Fruit fly (Drosophila melanogaster) whole organism, embryonic: ENCODE results near the gene CG1986.

ENCODE experiments used
- CG12071 ChIP-seq: fragments of 200-800 bp; sonication (Bioruptor generic); optimal IDR thresholded peaks from 3 replicates; lab custom pipeline; 2018; ENCODE audit warnings: missing biosample characterization, mild to moderate bottlenecking, missing genetic modification characterization
- CG12104 ChIP-seq: fragments of 200-800 bp; sonication (Bioruptor generic); optimal IDR thresholded peaks from 3 replicates; lab custom pipeline; 2016; ENCODE audit warnings: missing biosample characterization, missing genetic modification characterization
- CG13296 ChIP-seq: fragments of 200-800 bp; sonication (Bioruptor generic); optimal IDR thresholded peaks from 3 replicates; lab custom pipeline; 2018; ENCODE audit warnings: missing biosample characterization, mild to moderate bottlenecking, missing genetic modification characterization
- CG16813 ChIP-seq: fragments of 200-800 bp; sonication (Bioruptor generic); IDR thresholded peaks from 3 replicates; pipeline ENCODE4 v1.3.6; 2022; ENCODE audit warnings: missing biosample characterization, missing genetic modification characterization; ENCODE audit not compliant: partially characterized antibody
- CG16815 ChIP-seq: fragments of 200-800 bp; sonication (Bioruptor generic); optimal IDR thresholded peaks from 3 replicates; lab custom pipeline; 2017; ENCODE audit warnings: missing biosample characterization, mild to moderate bottlenecking, missing genetic modification characterization
- CG18599 ChIP-seq: fragments of 200-800 bp; sonication (Bioruptor generic); optimal IDR thresholded peaks from 3 replicates; lab custom pipeline; 2017; ENCODE audit warnings: missing biosample characterization, missing genetic modification characterization, mild to moderate bottlenecking, moderate library complexity, missing genetic modification reagents
- CG18764 ChIP-seq: fragments of 200-800 bp; sonication (Bioruptor generic); optimal IDR thresholded peaks from 3 replicates; lab custom pipeline; 2016; ENCODE audit warnings: missing biosample characterization, missing genetic modification characterization
- CG2116 ChIP-seq: fragments of 200-800 bp; sonication (Bioruptor generic); optimal IDR thresholded peaks from 3 replicates; lab custom pipeline; 2018; ENCODE audit warnings: missing biosample characterization, mild to moderate bottlenecking, missing genetic modification characterization
- CG2875 ChIP-seq: fragments of 200-800 bp; sonication (Bioruptor generic); optimal IDR thresholded peaks from 2 replicates; lab custom pipeline; 2017; ENCODE audit warnings: missing biosample characterization, mild to moderate bottlenecking, missing genetic modification characterization, missing genetic modification reagents
- CG31365 ChIP-seq: fragments of 200-800 bp; sonication (Bioruptor generic); optimal IDR thresholded peaks from 2 replicates; lab custom pipeline; 2018; ENCODE audit warnings: missing biosample characterization, mild to moderate bottlenecking, missing genetic modification characterization
- CG31388 ChIP-seq: fragments of 200-800 bp; sonication (Bioruptor generic); optimal IDR thresholded peaks from 2 replicates; lab custom pipeline; 2016; ENCODE audit warnings: missing biosample characterization, missing genetic modification characterization
- CG32772 ChIP-seq: fragments of 200-800 bp; sonication (Bioruptor generic); IDR thresholded peaks from 2 replicates; pipeline ENCODE4 v1.3.6; 2022; ENCODE audit warnings: missing biosample characterization, missing genetic modification characterization
- CG3281 ChIP-seq: fragments of 200-800 bp; sonication (Bioruptor generic); optimal IDR thresholded peaks from 3 replicates; lab custom pipeline; 2017; ENCODE audit warnings: missing biosample characterization, mild to moderate bottlenecking, missing genetic modification characterization
- CG3847 ChIP-seq: fragments of 200-800 bp; sonication (Bioruptor generic); IDR thresholded peaks from 2 replicates; pipeline ENCODE4 v1.3.6; 2022; ENCODE audit warnings: missing biosample characterization, missing genetic modification characterization
- CG7745 ChIP-seq: fragments of 200-800 bp; sonication (Bioruptor generic); optimal IDR thresholded peaks from 2 replicates; lab custom pipeline; 2018; ENCODE audit warnings: missing biosample characterization, mild to moderate bottlenecking, missing genetic modification characterization, moderate library complexity
- CG7786 ChIP-seq: fragments of 200-800 bp; sonication (Bioruptor generic); optimal IDR thresholded peaks from 2 replicates; lab custom pipeline; 2016; ENCODE audit warnings: missing biosample characterization, missing genetic modification characterization
- CG9817 ChIP-seq: fragments of 200-800 bp; sonication (Bioruptor generic); optimal IDR thresholded peaks from 2 replicates; lab custom pipeline; 2018; ENCODE audit warnings: missing biosample characterization, mild to moderate bottlenecking, missing genetic modification characterization, moderate library complexity
- CkIIα-i1 ChIP-seq: fragments of 200-800 bp; sonication (Bioruptor generic); IDR thresholded peaks from 2 replicates; pipeline ENCODE4 v1.3.6; 2022; ENCODE audit warnings: missing biosample characterization, missing genetic modification characterization
- Dek ChIP-seq: fragments of 200-800 bp; sonication (Bioruptor generic); optimal IDR thresholded peaks from 3 replicates; lab custom pipeline; 2019; ENCODE audit warnings: missing biosample characterization, mild to moderate bottlenecking, missing genetic modification characterization, moderate library complexity
- Dfd ChIP-seq, 2 experiments: fragments of >200 bp; optimal IDR thresholded peaks; 2 replicates each; lab custom pipeline; 2017; ENCODE audit warnings: missing biosample characterization in 2 of 2, missing genetic modification characterization in 2 of 2
- Drgx ChIP-seq: fragments of 200-800 bp; sonication (Bioruptor generic); IDR thresholded peaks from 2 replicates; pipeline ENCODE4 v1.3.6; 2022; ENCODE audit warnings: missing biosample characterization, missing genetic modification characterization
- E2f2 ChIP-seq: fragments of 200-800 bp; sonication (Bioruptor generic); IDR thresholded peaks from 2 replicates; pipeline ENCODE4 v1.3.6; 2022; ENCODE audit warnings: missing biosample characterization, missing genetic modification characterization
- Ets65A ChIP-seq: fragments of 200-800 bp; sonication (Bioruptor generic); peaks from one replicate; lab custom pipeline; 2016; ENCODE audit warnings: missing biosample characterization, missing genetic modification characterization
- GATAe ChIP-seq: fragments of 200-800 bp; sonication (Bioruptor generic); conservative IDR thresholded peaks from 2 replicates; pipeline ENCODE4 v1.3.6; 2022; ENCODE audit warnings: missing biosample characterization, missing genetic modification characterization
- Gsc ChIP-seq: fragments of 200-800 bp; sonication (Bioruptor generic); IDR thresholded peaks from 2 replicates; pipeline ENCODE4 v1.3.6; 2022; ENCODE audit warnings: missing biosample characterization, missing genetic modification characterization
- HLH54F ChIP-seq: fragments of 200-800 bp; sonication (Bioruptor generic); optimal IDR thresholded peaks from 3 replicates; lab custom pipeline; 2016; ENCODE audit warnings: missing biosample characterization, missing genetic modification characterization
- Jarid2 ChIP-seq: fragments of 200-800 bp; sonication (Bioruptor generic); optimal IDR thresholded peaks from 3 replicates; lab custom pipeline; 2017; ENCODE audit warnings: mild to moderate bottlenecking, missing biosample characterization, missing genetic modification reagents, missing genetic modification characterization
- MBD-R2 ChIP-seq: fragments of 200-800 bp; sonication (Bioruptor generic); IDR thresholded peaks from 2 replicates; pipeline ENCODE4 v1.3.6; 2022; ENCODE audit warnings: missing biosample characterization, missing genetic modification characterization
- Mrtf ChIP-seq: fragments of 200-800 bp; sonication (Bioruptor generic); IDR thresholded peaks from 3 replicates; pipeline ENCODE4 v1.3.6; 2022; ENCODE audit warnings: missing biosample characterization, missing genetic modification characterization
- Scr ChIP-seq: fragments of 200-800 bp; sonication (Bioruptor generic); IDR thresholded peaks from 2 replicates; pipeline ENCODE4 v1.3.6; 2022; ENCODE audit warnings: missing biosample characterization, missing genetic modification characterization; ENCODE audit not compliant: partially characterized antibody
- Sry-β ChIP-seq: fragments of 200-800 bp; sonication (Bioruptor generic); optimal IDR thresholded peaks from 2 replicates; lab custom pipeline; 2018; ENCODE audit warnings: missing biosample characterization, mild to moderate bottlenecking, missing genetic modification characterization, moderate library complexity
- Ssrp ChIP-seq: fragments of 200-800 bp; sonication (Bioruptor generic); optimal IDR thresholded peaks from 2 replicates; lab custom pipeline; 2018; ENCODE audit warnings: missing biosample characterization, mild to moderate bottlenecking, missing genetic modification characterization, moderate library complexity
- al ChIP-seq: fragments of 200-800 bp; sonication (Bioruptor generic); IDR thresholded peaks from 2 replicates; pipeline ENCODE4 v1.3.6; 2022; ENCODE audit warnings: missing biosample characterization, missing genetic modification characterization
- bab2 ChIP-seq: fragments of 200-800 bp; sonication (Bioruptor generic); optimal IDR thresholded peaks from 2 replicates; lab custom pipeline; 2016; ENCODE audit warnings: missing biosample characterization, missing genetic modification characterization
- bowl ChIP-seq: fragments of 200-800 bp; sonication (Bioruptor generic); IDR thresholded peaks from 2 replicates; pipeline ENCODE4 v1.3.6; 2022; ENCODE audit warnings: missing biosample characterization, missing genetic modification characterization
- chm ChIP-seq: fragments of 200-800 bp; sonication (Bioruptor generic); IDR thresholded peaks from 2 replicates; pipeline ENCODE4 v1.3.6; 2022; ENCODE audit warnings: missing biosample characterization, missing genetic modification characterization
- dmrt11E ChIP-seq: fragments of 200-800 bp; sonication (Bioruptor generic); optimal IDR thresholded peaks from 3 replicates; lab custom pipeline; 2018; ENCODE audit warnings: missing biosample characterization, mild to moderate bottlenecking, missing genetic modification characterization, moderate library complexity
- ems ChIP-seq: fragments of 200-800 bp; sonication (Bioruptor generic); optimal IDR thresholded peaks from 3 replicates; lab custom pipeline; 2016; ENCODE audit warnings: missing biosample characterization, missing genetic modification characterization
- en ChIP-seq: fragments of 200-800 bp; sonication (Bioruptor generic); optimal IDR thresholded peaks from 2 replicates; lab custom pipeline; 2016; ENCODE audit warnings: missing biosample characterization, missing genetic modification characterization
- gcm2 ChIP-seq: fragments of 200-800 bp; sonication (Bioruptor generic); optimal IDR thresholded peaks from 2 replicates; lab custom pipeline; 2016; ENCODE audit warnings: missing biosample characterization, missing genetic modification characterization
- gfzf ChIP-seq: fragments of 200-800 bp; sonication (Bioruptor generic); optimal IDR thresholded peaks from 2 replicates; lab custom pipeline; 2016; ENCODE audit warnings: missing biosample characterization, mild to moderate bottlenecking, missing genetic modification characterization, moderate library complexity
- gro ChIP-seq: fragments of 200-800 bp; sonication (Bioruptor generic); optimal IDR thresholded peaks from 2 replicates; lab custom pipeline; 2016; ENCODE audit warnings: missing biosample characterization, missing genetic modification characterization
- p53 ChIP-seq: fragments of 200-800 bp; sonication (Bioruptor generic); optimal IDR thresholded peaks from 2 replicates; lab custom pipeline; 2016; ENCODE audit warnings: missing biosample characterization, missing genetic modification characterization
- run ChIP-seq: fragments of 200-800 bp; sonication (Bioruptor generic); optimal IDR thresholded peaks from 3 replicates; lab custom pipeline; 2018; ENCODE audit warnings: missing biosample characterization, mild to moderate bottlenecking, missing genetic modification characterization
- sd ChIP-seq: fragments of 200-800 bp; sonication (Bioruptor generic); optimal IDR thresholded peaks from 3 replicates; lab custom pipeline; 2018; ENCODE audit warnings: missing biosample characterization, mild to moderate bottlenecking, missing genetic modification characterization, moderate library complexity
- sima ChIP-seq: fragments of 200-800 bp; sonication (Bioruptor generic); optimal IDR thresholded peaks from 2 replicates; lab custom pipeline; 2016; ENCODE audit warnings: missing biosample characterization, missing genetic modification characterization
- slp2 ChIP-seq: fragments of 200-800 bp; sonication (Bioruptor generic); optimal IDR thresholded peaks from 2 replicates; lab custom pipeline; 2016; ENCODE audit warnings: missing biosample characterization, missing genetic modification characterization
- trem ChIP-seq: fragments of 200-800 bp; optimal IDR thresholded peaks from 3 replicates; lab custom pipeline; 2019; ENCODE audit warnings: missing biosample characterization, mild to moderate bottlenecking, missing genetic modification characterization, moderate library complexity
- vnd ChIP-seq: fragments of 200-800 bp; sonication (Bioruptor generic); IDR thresholded peaks from 3 replicates; pipeline ENCODE4 v1.3.6; 2022; ENCODE audit warnings: missing biosample characterization, missing genetic modification characterization; ENCODE audit not compliant: partially characterized antibody

The CG1986 gene

DNA sequence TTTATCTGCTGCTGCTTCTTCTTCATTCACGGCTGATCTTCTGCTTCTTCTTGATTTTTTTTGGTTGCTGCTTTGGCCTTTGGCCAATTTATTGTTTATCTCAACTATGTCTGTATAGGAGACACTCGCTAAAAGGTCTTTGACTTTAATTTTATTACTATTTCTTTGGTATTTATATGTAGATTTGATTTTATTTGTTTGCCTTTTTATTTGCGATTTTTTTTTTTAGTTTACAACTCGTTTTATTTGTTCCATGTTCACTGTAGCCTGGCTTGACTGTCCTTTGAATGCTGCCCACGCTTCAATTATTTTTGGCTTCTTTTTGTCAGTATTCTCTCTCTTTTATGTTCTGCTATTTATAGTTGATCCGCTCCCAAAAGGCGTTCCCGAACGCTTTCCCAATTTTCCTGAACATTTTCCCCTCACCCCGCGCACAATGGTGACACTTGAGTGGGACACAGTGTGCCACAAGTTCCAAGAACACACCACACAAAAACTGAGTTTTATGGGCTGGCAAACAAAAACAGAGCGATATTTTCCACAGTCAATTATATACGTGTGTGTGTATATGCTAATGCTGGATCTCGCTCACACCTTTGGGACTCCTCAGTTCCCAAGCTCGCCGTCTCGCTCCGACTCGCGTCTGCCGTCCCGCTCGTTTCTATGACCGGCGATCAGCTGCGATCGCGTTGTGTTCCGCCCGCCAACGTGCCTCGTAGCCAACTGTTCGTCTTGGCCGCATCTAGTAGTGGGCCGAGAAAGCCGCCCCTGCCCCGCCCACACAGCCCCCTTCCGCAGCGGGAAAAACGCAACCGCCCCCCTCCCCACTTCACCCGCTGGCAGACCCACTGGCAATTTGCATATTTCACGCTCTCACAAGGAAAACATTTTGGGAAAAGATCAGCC lies 34.7 kb downstream of the CG1986 start, which contains the start of gene CG15247 (continued):
- peak; percentile 43 for TF ChIP-seq CG2875
- peak; percentile 47 for TF ChIP-seq ems (GFP tag; lab: Kevin White, UChicago)
- TF ChIP-seq CG2116 (GFP tag; lab: Kevin White, UChicago) = no peak
- TF ChIP-seq HLH54F (GFP tag; lab: Kevin White, UChicago) = peak; percentile 59
- TF ChIP-seq en (GFP tag; lab: Kevin White, UChicago) = peak; percentile 56
- peak; percentile 84 for TF ChIP-seq al
- peak; percentile 26 for TF ChIP-seq gro (GFP tag; lab: Kevin White, UChicago)
- TF ChIP-seq CG32772 (GFP tag; lab: Robert Waterston, UW) = peak; percentile 84
- peak; percentile 66 for TF ChIP-seq CG13296
- no peak for TF ChIP-seq gfzf (GFP tag; lab: Kevin White, UChicago)
- TF ChIP-seq p53 (GFP tag; lab: Kevin White, UChicago) = no peak
- no peak for TF ChIP-seq Jarid2 (GFP tag; lab: Kevin White, UChicago)
- TF ChIP-seq Sry-β (GFP tag; lab: Kevin White, UChicago) = no peak
- peak; percentile 50 for TF ChIP-seq CG7786 (GFP tag; lab: Kevin White, UChicago)
- TF ChIP-seq Ets65A (GFP tag; lab: Kevin White, UChicago) = peak; percentile 40
- peak; percentile 59 for TF ChIP-seq CG16815 (GFP tag; lab: Kevin White, UChicago)
- peak; percentile 37 for TF ChIP-seq CG12071 (GFP tag; lab: Kevin White, UChicago)
- TF ChIP-seq chm = no peak; the same call in 1 of the 2 replicates
- peak; percentile 52 for TF ChIP-seq CG12104
- TF ChIP-seq gcm2 (GFP tag; lab: Kevin White, UChicago) = no peak
- TF ChIP-seq CG7745 (tag; lab: Kevin White, UChicago) = no peak
- TF ChIP-seq sd (tag; lab: Kevin White, UChicago) = peak; percentile 66
- TF ChIP-seq Scr = no peak
- TF ChIP-seq Dfd (GFP tag; optimal IDR thresholded peaks at IDR 0.05; lab: Kevin White, UChicago) = no peak
- peak; percentile 1 for TF ChIP-seq CG31388
- TF ChIP-seq CG3281 (GFP tag; lab: Kevin White, UChicago) = peak; percentile 43
- peak; percentile 63 for TF ChIP-seq dmrt11E (tag; lab: Kevin White, UChicago)
- TF ChIP-seq Ssrp (tag; lab: Kevin White, UChicago) = peak; percentile 73
- TF ChIP-seq trem = peak; percentile 3
- TF ChIP-seq MBD-R2 = peak; percentile 41; the same call in 1 of the 2 replicates
- peak; percentile 58 for TF ChIP-seq CG18599 (GFP tag; lab: Kevin White, UChicago)
- TF ChIP-seq Gsc (GFP tag; lab: Robert Waterston, UW) = peak; percentile 31; the same call in 1 of the 2 replicates
- TF ChIP-seq CG3847 (GFP tag; lab: Robert Waterston, UW) = peak; percentile 78
- peak; percentile 69 for TF ChIP-seq Drgx (GFP tag; lab: Robert Waterston, UW)
- TF ChIP-seq Dek = peak; percentile 58
- peak; percentile 73 for TF ChIP-seq Mrtf (GFP tag; lab: Robert Waterston, UW)
- no peak for TF ChIP-seq sima
- TF ChIP-seq bab2 (GFP tag; lab: Kevin White, UChicago) = peak; percentile 73
- peak; percentile 54 for TF ChIP-seq slp2 (GFP tag; lab: Kevin White, UChicago)
- no peak for TF ChIP-seq CkIIα-i1 (GFP tag; lab: Robert Waterston, UW)
- TF ChIP-seq GATAe (GFP tag; lab: Robert Waterston, UW) = no peak
- no peak for TF ChIP-seq vnd
- TF ChIP-seq CG31365 (tag; lab: Kevin White, UChicago) = no peak
- no peak for TF ChIP-seq run (tag; lab: Kevin White, UChicago)
- TF ChIP-seq bowl = peak; percentile 43; the same call in 1 of the 2 replicates
- peak; percentile 85 for TF ChIP-seq CG9817 (tag; lab: Kevin White, UChicago)
- no peak for TF ChIP-seq CG16813 (GFP tag; lab: Robert Waterston, UW)
- peak; percentile 38 for TF ChIP-seq CG18764 (GFP tag; lab: Kevin White, UChicago)
- TF ChIP-seq E2f2 (GFP tag; lab: Robert Waterston, UW) = peak; percentile 42
